Worm (Caenorhabditis elegans) whole organism, early embryonic: ENCODE results near the gene nhr-61.

Experiments used
- B0310.2 ChIP-seq: sonication (generic microtip); optimal IDR thresholded peaks from 2 replicates; lab custom pipeline; 2016; ENCODE audit warnings: mild to moderate bottlenecking, missing genetic modification characterization, missing compliant biosample characterization
- ama-1 ChIP-seq: fragments of 150-350 bp; optimal IDR thresholded peaks from 2 replicates; lab custom pipeline; 2014
- ceh-13 ChIP-seq: fragments of 200-800 bp; sonication (Bioruptor generic); optimal IDR thresholded peaks from 2 replicates; lab custom pipeline; 2018; ENCODE audit warnings: mild to moderate bottlenecking, missing genetic modification characterization, missing compliant biosample characterization
- ceh-36 ChIP-seq: sonication (generic microtip); optimal IDR thresholded peaks from 2 replicates; lab custom pipeline; 2016; ENCODE audit warnings: missing genetic modification characterization, inconsistent platforms, missing compliant biosample characterization
- flt-1 ChIP-seq: fragments of 200-800 bp; sonication (Bioruptor generic); IDR thresholded peaks from 2 replicates; pipeline ENCODE4 v1.3.6; 2022; ENCODE audit warnings: missing genetic modification characterization, missing compliant biosample characterization
- hmbx-1 ChIP-seq: sonication (generic microtip); optimal IDR thresholded peaks from 2 replicates; lab custom pipeline; 2016; ENCODE audit warnings: mild to moderate bottlenecking, missing genetic modification characterization, missing compliant biosample characterization
- hmg-4 ChIP-seq: fragments of 200-800 bp; sonication (Bioruptor generic); optimal IDR thresholded peaks from 2 replicates; lab custom pipeline; 2018; ENCODE audit warnings: mild to moderate bottlenecking, missing genetic modification characterization, missing compliant biosample characterization
- hnd-1 ChIP-seq: sonication (generic microtip); optimal IDR thresholded peaks from 2 replicates; lab custom pipeline; 2016; ENCODE audit warnings: missing genetic modification characterization, missing compliant biosample characterization
- scrt-1 ChIP-seq: fragments of 200-800 bp; sonication (Bioruptor generic); IDR thresholded peaks from 2 replicates; pipeline ENCODE4 v1.3.6; 2022; ENCODE audit warnings: missing genetic modification characterization, missing compliant biosample characterization
- sea-1 ChIP-seq: fragments of 200-800 bp; sonication (Bioruptor generic); conservative IDR thresholded peaks from 2 replicates; pipeline ENCODE4 v1.3.6; 2022; ENCODE audit warnings: missing genetic modification characterization, missing compliant biosample characterization
- tbx-37 ChIP-seq: fragments of 200-800 bp; sonication (Bioruptor generic); conservative IDR thresholded peaks from 2 replicates; pipeline ENCODE4 v1.3.6; 2022; ENCODE audit warnings: missing genetic modification reagents, missing genetic modification characterization, missing compliant biosample characterization
- tra-4 ChIP-seq: sonication (generic microtip); optimal IDR thresholded peaks from 2 replicates; lab custom pipeline; 2017; ENCODE audit warnings: missing genetic modification characterization, missing compliant biosample characterization

DNA sequence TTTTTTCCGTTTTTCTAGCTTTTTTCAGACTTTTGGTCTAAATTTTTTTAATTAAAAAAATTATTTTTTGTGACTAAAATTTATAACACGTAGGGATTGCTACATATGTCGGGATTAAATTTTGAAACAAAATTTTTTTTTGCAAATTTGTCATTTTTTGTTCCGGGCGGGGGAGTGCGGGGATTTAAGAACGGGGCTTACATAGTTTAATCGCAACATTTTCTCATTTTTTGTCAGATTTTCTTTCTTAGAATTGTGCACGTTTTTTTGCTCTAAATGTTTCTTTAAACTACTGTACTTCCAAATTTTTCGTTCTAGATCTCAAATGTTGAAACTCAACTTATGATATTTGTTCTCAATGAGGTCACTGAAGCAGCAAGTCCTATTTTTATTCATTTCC, 27.6 kb downstream of the nhr-61 start, which contains the start of gene Y54E2A.10:
- no peak for TF ChIP-seq ama-1 (lab: Kevin White, UChicago)
- no peak for TF ChIP-seq tra-4
- no peak for TF ChIP-seq scrt-1 (GFP tag; lab: Robert Waterston, UW)
- no peak for TF ChIP-seq tbx-37 (GFP tag; lab: Robert Waterston, UW)
- TF ChIP-seq hnd-1 (tag; lab: Kevin White, UChicago) = no peak
- no peak for TF ChIP-seq flt-1 (GFP tag; lab: Robert Waterston, UW)
- TF ChIP-seq hmg-4 (GFP tag; lab: Kevin White, UChicago) = no peak
- TF ChIP-seq ceh-36 (tag; lab: Kevin White, UChicago) = no peak
- no peak for TF ChIP-seq ceh-13 (GFP tag; lab: Kevin White, UChicago)
- no peak for TF ChIP-seq hmbx-1 (tag; lab: Kevin White, UChicago)
- no peak for TF ChIP-seq sea-1 (GFP tag; lab: Robert Waterston, UW)
- no peak for TF ChIP-seq B0310.2 (tag; lab: Kevin White, UChicago)
